Worm (Caenorhabditis elegans): ENCODE results near the gene C15H11.13.

C15H11.13 gene

ce11 chrV:14423268-14423667 lies 28.4 kb downstream of the C15H11.13 start, which contains the start of gene rpoa-12 (continued):
- no peak for TF ChIP-seq elt-4 (tag; optimal IDR thresholded peaks at IDR 0.05)
- peak; percentile 5 for TF ChIP-seq dmd-4 (tag; optimal IDR thresholded peaks at IDR 0.05; ENCODE audit: borderline replicate concordance)
- peak; percentile 50 for TF ChIP-seq ref-2 (tag; optimal IDR thresholded peaks at IDR 0.05)
- peak; percentile 16 for TF ChIP-seq ceh-18 (tag; optimal IDR thresholded peaks at IDR 0.05)
- TF ChIP-seq pag-3 (tag; optimal IDR thresholded peaks at IDR 0.05; ENCODE audit: borderline replicate concordance): no peak
- peak; percentile 66 for TF ChIP-seq C08G9.2 (tag; optimal IDR thresholded peaks at IDR 0.05)
- TF ChIP-seq che-1 (tag; optimal IDR thresholded peaks at IDR 0.05): no peak
- no peak for TF ChIP-seq ceh-30 (tag; optimal IDR thresholded peaks at IDR 0.05)
- peak; percentile 62 for TF ChIP-seq ceh-2 (tag; optimal IDR thresholded peaks at IDR 0.05)
- TF ChIP-seq pha-2 (tag; optimal IDR thresholded peaks at IDR 0.05): no peak
- no peak for TF ChIP-seq sox-2 (GFP tag; IDR thresholded peaks at IDR 0.05)
- no peak for TF ChIP-seq pax-1 (tag; optimal IDR thresholded peaks at IDR 0.05)
- TF ChIP-seq ama-1 (optimal IDR thresholded peaks at IDR 0.05): no peak
- no peak for TF ChIP-seq sdc-2 (tag; optimal IDR thresholded peaks at IDR 0.05)
- TF ChIP-seq pat-9 (tag; optimal IDR thresholded peaks at IDR 0.05): no peak
- no peak for TF ChIP-seq T23F11.4 (GFP tag; optimal IDR thresholded peaks at IDR 0.05)

- TF ChIP-seq elt-2 (tag; optimal IDR thresholded peaks at IDR 0.05): peak; percentile 6
- TF ChIP-seq zip-5 (tag; optimal IDR thresholded peaks at IDR 0.05): peak; percentile 13
- peak; percentile 10 for TF ChIP-seq unc-86 (tag; optimal IDR thresholded peaks at IDR 0.05)
- peak; percentile 36 for TF ChIP-seq tbx-2 (tag; optimal IDR thresholded peaks at IDR 0.05)
- TF ChIP-seq ceh-34 (tag; optimal IDR thresholded peaks at IDR 0.05): peak; percentile 15
- TF ChIP-seq fax-1 (tag; optimal IDR thresholded peaks at IDR 0.05): no peak
- no peak for TF ChIP-seq pros-1 (tag; optimal IDR thresholded peaks at IDR 0.05)
- peak; percentile 25 for TF ChIP-seq ceh-31 (tag; optimal IDR thresholded peaks at IDR 0.05)
- peak; percentile 26 for TF ChIP-seq K09A11.1 (tag; optimal IDR thresholded peaks at IDR 0.05; ENCODE audit: insufficient read depth)
- TF ChIP-seq nfya-1 (tag; optimal IDR thresholded peaks at IDR 0.05): peak; percentile 44
- no peak for TF ChIP-seq syd-9 (tag; optimal IDR thresholded peaks at IDR 0.05)
- peak; percentile 66 for TF ChIP-seq ceh-14 (tag; optimal IDR thresholded peaks at IDR 0.05)
- TF ChIP-seq ceh-30 (tag; optimal IDR thresholded peaks at IDR 0.05): no peak
- no peak for TF ChIP-seq ceh-22 (tag; optimal IDR thresholded peaks at IDR 0.05)
Measured at ce11 chrV:14424958-14425492, 30.2 kb downstream of the C15H11.13 start, which contains the start of gene rrsr-1. TSS of gene rrsr-1 (minus strand) at chrV:14425008.

ce11 chrV:14426013-14426412 lies 31.2 kb downstream of the C15H11.13 start:
- peak; percentile 26 for TF ChIP-seq sox-2 (GFP tag; IDR thresholded peaks at IDR 0.05)
- no peak for TF ChIP-seq ceh-22 (tag; optimal IDR thresholded peaks at IDR 0.05)
- TF ChIP-seq ets-4 (tag; optimal IDR thresholded peaks at IDR 0.05): no peak

- TF ChIP-seq hlh-6 (tag; optimal IDR thresholded peaks at IDR 0.05) (no peak), ceh-45 (GFP tag; IDR thresholded peaks at IDR 0.05) (no peak), odd-2 (tag; optimal IDR thresholded peaks at IDR 0.05) (no peak), ztf-16 (tag; optimal IDR thresholded peaks at IDR 0.05) (no peak), tbx-2 (tag; optimal IDR thresholded peaks at IDR 0.05) (no peak), ceh-6 (GFP tag; optimal IDR thresholded peaks at IDR 0.05) (no peak), pqm-1 (tag; optimal IDR thresholded peaks at IDR 0.05) (no peak), Y22D7AL.16 (tag; optimal IDR thresholded peaks at IDR 0.05) (no peak), ceh-48 (tag; optimal IDR thresholded peaks at IDR 0.05) (no peak), nhr-232 (tag; optimal IDR thresholded peaks at IDR 0.05) (no peak), ceh-31 (tag; optimal IDR thresholded peaks at IDR 0.05) (peak; percentile 23), K02D7.2 (tag; optimal IDR thresholded peaks at IDR 0.05) (no peak), pros-1 (tag; optimal IDR thresholded peaks at IDR 0.05) (no peak), hlh-30 (tag; optimal IDR thresholded peaks at IDR 0.05; ENCODE audit: insufficient read depth) (no peak), lim-6 (tag; optimal IDR thresholded peaks at IDR 0.05) (no peak), syd-9 (tag; optimal IDR thresholded peaks at IDR 0.05) (no peak), sox-2 (GFP tag; IDR thresholded peaks at IDR 0.05) (peak; percentile 47; the same call in 1 of the 2 replicates), unc-42 (tag; optimal IDR thresholded peaks at IDR 0.05) (peak; percentile 21), zip-5 (tag; optimal IDR thresholded peaks at IDR 0.05) (no peak), ttx-3 (tag; optimal IDR thresholded peaks at IDR 0.05) (no peak)
Measured at ce11 chrV:14427069-14427825, 32.4 kb downstream of the C15H11.13 start.

All from whole organism, late embryonic.